Fruit fly (Drosophila melanogaster): ENCODE data around the gene CG9641.

The CG9641 gene

DNA sequence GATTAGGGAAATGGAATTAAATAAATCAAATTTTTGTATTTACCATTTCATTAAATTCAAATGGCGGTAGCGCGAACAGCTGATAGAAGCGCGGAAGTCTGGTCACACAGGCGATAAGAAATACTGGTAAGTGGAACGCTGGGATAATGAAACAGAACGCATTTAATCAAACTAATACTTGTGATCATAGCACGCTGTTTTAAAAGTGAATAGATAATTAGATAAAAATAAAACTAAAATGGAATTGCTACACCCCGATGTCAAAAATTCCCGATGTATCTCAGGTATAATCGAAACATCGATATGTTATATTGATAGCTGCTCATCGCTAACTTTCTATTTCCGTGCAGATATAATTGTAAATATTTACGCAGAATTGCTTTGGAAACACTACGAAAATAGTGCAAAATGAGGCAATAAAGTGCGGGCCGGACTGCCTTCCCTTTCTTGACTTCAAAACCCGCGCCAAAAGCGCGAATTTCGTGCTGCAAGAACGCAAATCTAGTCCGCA lies 16.1 kb upstream of the CG9641 start, which contains the start of the genes okr and CG3558 (continued):
- TF ChIP-seq Dref (GFP tag; IDR thresholded peaks at IDR 0.05) = peak; percentile 72
- TF ChIP-seq grau (tag; optimal IDR thresholded peaks at IDR 0.05) = peak; percentile 24
- TF ChIP-seq CG1647 (GFP tag; optimal IDR thresholded peaks at IDR 0.05) = peak; percentile 19
- TF ChIP-seq CG14441 (GFP tag; IDR thresholded peaks at IDR 0.05) = no peak
- no peak for TF ChIP-seq ems (GFP tag; optimal IDR thresholded peaks at IDR 0.05)
- no peak for TF ChIP-seq tx (GFP tag; optimal IDR thresholded peaks at IDR 0.05)
- peak; percentile 72 for TF ChIP-seq MESR4 (GFP tag; optimal IDR thresholded peaks at IDR 0.05)
- peak; percentile 86 for TF ChIP-seq Doc3 (GFP tag; IDR thresholded peaks at IDR 0.05; ENCODE audit: partially characterized antibody)
- no peak for TF ChIP-seq CG7556 (GFP tag; optimal IDR thresholded peaks at IDR 0.05)
- no peak for TF ChIP-seq Gug (GFP tag; IDR thresholded peaks at IDR 0.05)
- TF ChIP-seq CG10267 (tag; optimal IDR thresholded peaks at IDR 0.05) = peak; percentile 54
- peak; percentile 91 for TF ChIP-seq trem (tag; optimal IDR thresholded peaks at IDR 0.05)
- TF ChIP-seq Lhr (GFP tag; optimal IDR thresholded peaks at IDR 0.05) = peak; percentile 23
- TF ChIP-seq zen2 (GFP tag; IDR thresholded peaks at IDR 0.05; ENCODE audit: partially characterized antibody) = peak; percentile 70; the same call in 1 of the 3 replicates
- TF ChIP-seq CG9932 (GFP tag; IDR thresholded peaks at IDR 0.05) = no peak
- peak; percentile 57 for TF ChIP-seq gfzf (GFP tag; optimal IDR thresholded peaks at IDR 0.05)
- TF ChIP-seq CG9797 (GFP tag; optimal IDR thresholded peaks at IDR 0.05) = peak; percentile 83
- TF ChIP-seq CG13624 (GFP tag; optimal IDR thresholded peaks at IDR 0.05) = no peak
- no peak for TF ChIP-seq Hmr (GFP tag; optimal IDR thresholded peaks at IDR 0.05)
- peak; percentile 74 for TF ChIP-seq stwl (tag; optimal IDR thresholded peaks at IDR 0.05)

- peak; percentile 84 for TF ChIP-seq fd3F (GFP tag; optimal IDR thresholded peaks at IDR 0.05)
- TF ChIP-seq Atf3 (GFP tag; optimal IDR thresholded peaks at IDR 0.05) = peak; percentile 61
- peak; percentile 56 for TF ChIP-seq NK7.1 (GFP tag; optimal IDR thresholded peaks at IDR 0.05)
- TF ChIP-seq CG6272 (GFP tag; IDR thresholded peaks at IDR 0.05) = peak; percentile 81
- peak; percentile 53 for TF ChIP-seq CG6254 (GFP tag; optimal IDR thresholded peaks at IDR 0.05)
- peak; percentile 50 for TF ChIP-seq tup (GFP tag; optimal IDR thresholded peaks at IDR 0.05)
- TF ChIP-seq tna (GFP tag; IDR thresholded peaks at IDR 0.05; ENCODE audit: partially characterized antibody) = no peak
- TF ChIP-seq CG13894 (tag; optimal IDR thresholded peaks at IDR 0.05) = peak; percentile 76
- no peak for TF ChIP-seq en (GFP tag; optimal IDR thresholded peaks at IDR 0.05)
- no peak for TF ChIP-seq hbn (GFP tag; IDR thresholded peaks at IDR 0.05; ENCODE audit: partially characterized antibody)
- TF ChIP-seq aop (GFP tag; IDR thresholded peaks at IDR 0.05) = peak; percentile 53; the same call in 1 of the 2 replicates
- no peak for TF ChIP-seq hkb (optimal IDR thresholded peaks at IDR 0.05)
- TF ChIP-seq hkb (GFP tag; IDR thresholded peaks at IDR 0.05) = peak; percentile 72
- TF ChIP-seq slbo (GFP tag; IDR thresholded peaks at IDR 0.05) = peak; percentile 93
- TF ChIP-seq Ada2b (GFP tag; IDR thresholded peaks at IDR 0.05) = peak; percentile 73
- no peak for TF ChIP-seq CG13287 (GFP tag; IDR thresholded peaks at IDR 0.05; ENCODE audit: partially characterized antibody)
- TF ChIP-seq Atf6 (GFP tag; IDR thresholded peaks at IDR 0.05) = peak; percentile 73
- peak; percentile 72 for TF ChIP-seq pum (GFP tag; optimal IDR thresholded peaks at IDR 0.05)
- peak; percentile 1 for TF ChIP-seq Elba2 (GFP tag; optimal IDR thresholded peaks at IDR 0.05)
- TF ChIP-seq CG12299 (tag; optimal IDR thresholded peaks at IDR 0.05) = peak; percentile 69
- no peak for TF ChIP-seq wek (GFP tag; optimal IDR thresholded peaks at IDR 0.05)
- no peak for TF ChIP-seq CG11723 (GFP tag; optimal IDR thresholded peaks at IDR 0.05)
- TF ChIP-seq dan (GFP tag; IDR thresholded peaks at IDR 0.05) = no peak
- TF ChIP-seq H2.0 (GFP tag; IDR thresholded peaks at IDR 0.05) = peak; percentile 79
- TF ChIP-seq her (GFP tag; optimal IDR thresholded peaks at IDR 0.05) = peak; percentile 24
- TF ChIP-seq hb (GFP tag; IDR thresholded peaks at IDR 0.05; ENCODE audit: partially characterized antibody) = no peak
- TF ChIP-seq CG2120 (GFP tag; optimal IDR thresholded peaks at IDR 0.05) = peak; percentile 90
- peak; percentile 51 for TF ChIP-seq Bdp1 (GFP tag; optimal IDR thresholded peaks at IDR 0.05)
- peak; percentile 91 for TF ChIP-seq Xbp1 (GFP tag; optimal IDR thresholded peaks at IDR 0.05)
- peak; percentile 87 for TF ChIP-seq klu (GFP tag; IDR thresholded peaks at IDR 0.05)
Measured at dm6 chr2L:2987681-2988381, 11.2 kb upstream of the CG9641 start, which contains the start of the genes Chd1 and Bem46. TSS of gene Chd1 (minus strand) at chr2L:2987723. TSS of gene Bem46 (plus strand) at chr2L:2988116.

Data from whole organism, embryonic.